Worm (Caenorhabditis elegans) whole organism, mixed stage, embryonic: ENCODE results near the gene F21E9.2.

ENCODE experiments used
- cnd-1 ChIP-seq: fragments of 200-800 bp; sonication (Bioruptor generic); optimal IDR thresholded peaks from 2 replicates; lab custom pipeline; 2018; ENCODE audit warnings: mild to moderate bottlenecking, missing genetic modification characterization, missing compliant biosample characterization
- drap-1 ChIP-seq: fragments of 200-800 bp; sonication (Bioruptor generic); optimal IDR thresholded peaks from 3 replicates; lab custom pipeline; 2018; ENCODE audit warnings: mild to moderate bottlenecking, missing genetic modification characterization, missing compliant biosample characterization
- lin-13 ChIP-seq: fragments of 150-350 bp; optimal IDR thresholded peaks from 2 replicates; lab custom pipeline; 2014; ENCODE audit warnings: missing biosample characterization, missing genetic modification characterization
- pha-4 ChIP-seq: fragments of 150-350 bp; optimal IDR thresholded peaks from 2 replicates; lab custom pipeline; 2018; ENCODE audit warnings: missing biosample characterization, missing genetic modification reagents, missing genetic modification characterization
- snpc-4 ChIP-seq: fragments of 150-350 bp; optimal IDR thresholded peaks from 2 replicates; lab custom pipeline; 2014; ENCODE audit warnings: missing biosample characterization, missing genetic modification characterization
- sptf-1 ChIP-seq: sonication (generic microtip); optimal IDR thresholded peaks from 2 replicates; lab custom pipeline; 2017; ENCODE audit warnings: mild to moderate bottlenecking, missing genetic modification characterization, moderate library complexity, missing compliant biosample characterization

DNA sequence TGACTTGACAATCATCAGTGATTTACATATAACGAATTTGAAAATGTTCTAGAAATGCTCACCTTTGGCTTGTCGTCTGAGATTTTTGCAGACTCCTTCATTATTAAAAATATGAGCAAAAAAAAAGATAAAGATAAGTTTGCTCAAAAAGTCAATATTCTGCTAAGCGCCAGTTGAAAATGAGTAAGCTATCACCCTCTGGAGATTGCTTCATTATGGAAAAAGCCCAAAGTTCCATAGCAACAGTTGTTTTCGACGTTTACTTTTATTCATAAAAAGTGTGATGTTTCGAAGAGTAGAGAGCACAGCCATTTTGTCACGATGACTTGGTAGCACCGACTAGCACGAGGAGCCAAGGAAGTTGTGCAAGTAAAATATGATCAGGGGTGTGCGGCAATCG lies 28.5 kb upstream of the F21E9.2 start, which contains the start of gene F56C3.3:
- no peak for TF ChIP-seq pha-4 (tag; lab: Kevin White, UChicago)
- TF ChIP-seq cnd-1 (tag; lab: Kevin White, UChicago) = no peak
- no peak for TF ChIP-seq lin-13 (tag; lab: Kevin White, UChicago)
- TF ChIP-seq sptf-1 = no peak
- TF ChIP-seq snpc-4 (tag; lab: Kevin White, UChicago) = no peak
- TF ChIP-seq drap-1 (GFP tag; lab: Kevin White, UChicago) = no peak
